Worm (Caenorhabditis elegans) whole organism, late embryonic: ENCODE data around the gene bus-2.

Experiments
- C38D4.7 ChIP-seq: fragments of 200-800 bp; sonication (Bioruptor generic); optimal IDR thresholded peaks from 2 replicates; lab custom pipeline; 2018; ENCODE audit warnings: mild to moderate bottlenecking, missing genetic modification characterization, moderate library complexity, missing compliant biosample characterization
- K02D7.2 ChIP-seq: sonication (generic microtip); optimal IDR thresholded peaks from 2 replicates; lab custom pipeline; 2017; ENCODE audit warnings: mild to moderate bottlenecking, missing genetic modification characterization, missing compliant biosample characterization
- T23F11.4 ChIP-seq: fragments of 200-800 bp; sonication (Bioruptor generic); optimal IDR thresholded peaks from 2 replicates; lab custom pipeline; 2018; ENCODE audit warnings: mild to moderate bottlenecking, missing genetic modification characterization, missing compliant biosample characterization
- ceh-19 ChIP-seq: fragments of 200-800 bp; sonication (Bioruptor generic); optimal IDR thresholded peaks from 2 replicates; lab custom pipeline; 2018; ENCODE audit warnings: mild to moderate bottlenecking, missing genetic modification characterization, missing compliant biosample characterization
- ceh-22 ChIP-seq: sonication (generic microtip); optimal IDR thresholded peaks from 2 replicates; lab custom pipeline; 2017; ENCODE audit warnings: missing biosample characterization, missing genetic modification characterization
- ceh-30 ChIP-seq: fragments of 150-350 bp; optimal IDR thresholded peaks from 2 replicates; lab custom pipeline; 2014; ENCODE audit warnings: missing biosample characterization, missing genetic modification characterization
- ceh-48 ChIP-seq: sonication (generic microtip); optimal IDR thresholded peaks from 2 replicates; lab custom pipeline; 2016; ENCODE audit warnings: missing genetic modification characterization, inconsistent platforms, missing compliant biosample characterization
- ceh-6 ChIP-seq: fragments of 200-800 bp; sonication (Bioruptor generic); optimal IDR thresholded peaks from 2 replicates; lab custom pipeline; 2018; ENCODE audit warnings: mild to moderate bottlenecking, missing genetic modification characterization, missing compliant biosample characterization
- ceh-9 ChIP-seq: sonication (generic microtip); optimal IDR thresholded peaks from 2 replicates; lab custom pipeline; 2016; ENCODE audit warnings: mild to moderate bottlenecking, missing genetic modification characterization, inconsistent platforms, missing compliant biosample characterization
- dve-1 ChIP-seq: sonication (generic microtip); optimal IDR thresholded peaks from 2 replicates; lab custom pipeline; 2017; ENCODE audit warnings: antibody characterized with exemption, mild to moderate bottlenecking, missing genetic modification characterization, missing compliant biosample characterization
- elt-4 ChIP-seq: sonication (generic microtip); optimal IDR thresholded peaks from 2 replicates; lab custom pipeline; 2016; ENCODE audit warnings: missing genetic modification characterization, missing compliant biosample characterization
- ets-4 ChIP-seq: sonication (generic microtip); optimal IDR thresholded peaks from 2 replicates; lab custom pipeline; 2016; ENCODE audit warnings: missing genetic modification characterization, missing compliant biosample characterization
- eyg-1 ChIP-seq: sonication (generic microtip); optimal IDR thresholded peaks from 2 replicates; lab custom pipeline; 2016; ENCODE audit warnings: missing genotype, missing genetic modification characterization, missing compliant biosample characterization
- fkh-6 ChIP-seq: sonication (generic microtip); optimal IDR thresholded peaks from 2 replicates; lab custom pipeline; 2016; ENCODE audit warnings: missing genetic modification characterization, missing compliant biosample characterization
- hlh-30 ChIP-seq: sonication (generic microtip); optimal IDR thresholded peaks from 2 replicates; lab custom pipeline; 2017; ENCODE audit warnings: antibody characterized with exemption, missing genetic modification characterization, missing compliant biosample characterization; ENCODE audit not compliant: insufficient read depth
- hlh-6 ChIP-seq: sonication (generic microtip); optimal IDR thresholded peaks from 2 replicates; lab custom pipeline; 2016; ENCODE audit warnings: missing genotype, missing genetic modification characterization, missing compliant biosample characterization
- hlh-8 ChIP-seq: sonication (generic microtip); optimal IDR thresholded peaks from 2 replicates; lab custom pipeline; 2016; ENCODE audit warnings: missing genotype, missing genetic modification characterization, missing compliant biosample characterization
- nfya-1 ChIP-seq: sonication (generic microtip); optimal IDR thresholded peaks from 2 replicates; lab custom pipeline; 2017; ENCODE audit warnings: missing genetic modification characterization, mild to moderate bottlenecking, missing compliant biosample characterization, antibody characterized with exemption, moderate library complexity
- nhr-11 ChIP-seq: fragments of 150-350 bp; optimal IDR thresholded peaks from 2 replicates; lab custom pipeline; 2014; ENCODE audit warnings: missing biosample characterization, missing genetic modification characterization
- npax-4 ChIP-seq: sonication (generic microtip); optimal IDR thresholded peaks from 2 replicates; lab custom pipeline; 2016; ENCODE audit warnings: missing genetic modification characterization, missing compliant biosample characterization
- pax-1 ChIP-seq: fragments of 150-350 bp; optimal IDR thresholded peaks from 2 replicates; lab custom pipeline; 2014; ENCODE audit warnings: missing biosample characterization, missing genetic modification characterization
- pha-4 ChIP-seq: fragments of 150-350 bp; optimal IDR thresholded peaks from 2 replicates; lab custom pipeline; 2018; ENCODE audit warnings: missing biosample characterization, missing genetic modification reagents, missing genetic modification characterization
- ref-2 ChIP-seq: sonication (generic microtip); optimal IDR thresholded peaks from 2 replicates; lab custom pipeline; 2016; ENCODE audit warnings: missing genetic modification characterization, missing compliant biosample characterization
- unc-55 ChIP-seq: sonication (generic microtip); optimal IDR thresholded peaks from 2 replicates; lab custom pipeline; 2017; ENCODE audit warnings: missing biosample characterization, missing genetic modification reagents, missing genetic modification characterization
- ztf-16 ChIP-seq: sonication (generic microtip); optimal IDR thresholded peaks from 2 replicates; lab custom pipeline; 2017; ENCODE audit warnings: missing genetic modification characterization, missing compliant biosample characterization

The bus-2 gene

DNA sequence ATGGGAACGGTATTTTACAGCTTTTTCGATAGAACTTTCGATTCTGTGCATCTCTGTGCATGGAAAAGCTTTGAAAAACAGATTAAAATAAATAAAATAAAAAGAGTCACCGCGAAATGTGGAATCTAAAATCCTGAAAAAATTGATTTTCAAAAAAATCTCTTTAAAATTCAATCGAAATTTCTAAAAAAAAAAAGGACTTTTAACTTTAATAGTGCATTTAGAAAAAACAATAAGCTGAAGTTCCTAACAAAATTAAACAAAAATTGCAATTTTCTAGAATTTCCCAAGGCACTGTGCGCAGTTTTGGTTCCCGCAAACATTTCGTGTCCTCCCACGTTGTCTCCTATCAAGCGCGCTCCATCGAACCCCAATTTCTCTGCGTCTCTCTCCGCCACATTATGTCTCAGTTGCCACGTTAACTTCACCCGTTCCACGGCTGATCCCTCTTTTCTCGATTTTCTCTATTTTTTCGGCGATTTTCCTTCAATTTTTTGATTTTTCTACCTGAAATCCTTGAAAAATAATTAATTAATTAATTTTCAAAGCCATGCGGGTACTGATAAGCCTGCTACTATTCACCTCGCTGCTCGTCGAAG is 45.9 kb downstream of the bus-2 start, which contains the start of the genes Y41D4A.6 and Y41D4A.4 (continued):
- TF ChIP-seq nfya-1 = peak; percentile 68
- peak; percentile 62 for TF ChIP-seq C38D4.7 (GFP tag; lab: Kevin White, UChicago)
- TF ChIP-seq fkh-6 (tag; lab: Kevin White, UChicago) = peak; percentile 93
- TF ChIP-seq unc-55 (GFP tag; lab: Kevin White, UChicago) = peak; percentile 25
- TF ChIP-seq K02D7.2 (tag; lab: Kevin White, UChicago) = peak; percentile 65
- peak; percentile 43 for TF ChIP-seq dve-1
- no peak for TF ChIP-seq pha-4 (tag; lab: Kevin White, UChicago)
- TF ChIP-seq ceh-22 = no peak
- TF ChIP-seq ceh-19 (GFP tag; lab: Kevin White, UChicago) = peak; percentile 82
- peak; percentile 99 for TF ChIP-seq ref-2 (tag; lab: Kevin White, UChicago)
- peak; percentile 89 for TF ChIP-seq elt-4 (tag; lab: Kevin White, UChicago)
- peak; percentile 64 for TF ChIP-seq ceh-48 (tag; lab: Kevin White, UChicago)
- peak; percentile 85 for TF ChIP-seq hlh-6 (tag; lab: Kevin White, UChicago)
- peak; percentile 98 for TF ChIP-seq ets-4
- peak; percentile 82 for TF ChIP-seq eyg-1
- peak; percentile 3 for TF ChIP-seq ceh-6 (GFP tag; lab: Kevin White, UChicago)
- no peak for TF ChIP-seq pax-1 (tag; lab: Kevin White, UChicago)
- TF ChIP-seq nhr-11 (tag; lab: Kevin White, UChicago) = no peak
- no peak for TF ChIP-seq hlh-30 (tag; lab: Kevin White, UChicago)
- peak; percentile 92 for TF ChIP-seq ztf-16
- no peak for TF ChIP-seq ceh-30 (tag; lab: Kevin White, UChicago)
- peak; percentile 66 for TF ChIP-seq npax-4
- no peak for TF ChIP-seq ceh-9 (tag; lab: Kevin White, UChicago)
- peak; percentile 98 for TF ChIP-seq hlh-8 (tag; lab: Kevin White, UChicago)

DNA sequence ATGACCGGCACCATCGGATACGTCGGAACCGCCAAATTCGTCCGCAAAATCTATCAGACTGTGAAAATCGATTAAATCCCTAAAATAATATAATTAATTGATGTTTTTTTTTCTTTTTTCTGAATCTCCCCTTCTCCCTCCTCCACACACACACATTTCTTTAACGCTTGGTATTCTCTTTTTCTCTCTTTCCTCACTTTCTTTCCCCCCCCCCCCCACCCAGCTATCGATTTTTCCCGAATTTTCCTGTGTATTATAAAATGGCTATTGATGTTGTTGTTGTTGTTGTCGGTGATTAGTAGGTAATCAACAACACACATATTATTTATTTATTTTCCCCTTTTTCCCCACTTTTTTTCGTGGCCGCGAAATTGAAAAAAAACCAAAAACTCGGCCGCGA is 51.5 kb downstream of the bus-2 start:
- TF ChIP-seq ceh-48 (tag; lab: Kevin White, UChicago) (peak; percentile 61), T23F11.4 (GFP tag; lab: Kevin White, UChicago) (no peak)
